Fruit fly (Drosophila melanogaster) whole organism, pupa: Measurements from ENCODE around the gene Polr1H.

Experiments
- CG12605 ChIP-seq: fragments of 200-800 bp; sonication (Bioruptor generic); IDR thresholded peaks from 2 replicates; pipeline ENCODE4 v1.3.6; 2022; ENCODE audit warnings: missing biosample characterization, missing genetic modification characterization
- CG13204 ChIP-seq: fragments of 200-800 bp; sonication (Bioruptor generic); optimal IDR thresholded peaks from 2 replicates; lab custom pipeline; 2018; ENCODE audit warnings: missing biosample characterization, mild to moderate bottlenecking, missing genetic modification characterization, moderate library complexity
- CG14655 ChIP-seq: fragments of 200-800 bp; sonication (Bioruptor generic); optimal IDR thresholded peaks from 3 replicates; lab custom pipeline; 2017; ENCODE audit warnings: mild to moderate bottlenecking, missing biosample characterization, missing genetic modification reagents, missing genetic modification characterization
- CG17806 ChIP-seq: fragments of 200-800 bp; sonication (Bioruptor generic); optimal IDR thresholded peaks from 2 replicates; lab custom pipeline; 2018; ENCODE audit warnings: missing biosample characterization, mild to moderate bottlenecking, missing genetic modification characterization, moderate library complexity
- CG34367 ChIP-seq: fragments of 200-800 bp; sonication (Bioruptor generic); optimal IDR thresholded peaks from 2 replicates; lab custom pipeline; 2018; ENCODE audit warnings: missing biosample characterization, mild to moderate bottlenecking, missing genetic modification characterization
- CG9948 ChIP-seq: fragments of 200-800 bp; sonication (Bioruptor generic); optimal IDR thresholded peaks from 2 replicates; lab custom pipeline; 2018; ENCODE audit warnings: missing biosample characterization, mild to moderate bottlenecking, missing genetic modification characterization, moderate library complexity
- D1 ChIP-seq: fragments of 200-800 bp; sonication (Bioruptor generic); optimal IDR thresholded peaks from 2 replicates; lab custom pipeline; 2018; ENCODE audit warnings: missing biosample characterization, mild to moderate bottlenecking, missing genetic modification characterization, moderate library complexity
- Pif1A ChIP-seq: fragments of 200-800 bp; sonication (Bioruptor generic); optimal IDR thresholded peaks from 3 replicates; lab custom pipeline; 2016; ENCODE audit warnings: missing biosample characterization, missing genetic modification characterization
- Snoo ChIP-seq: fragments of 200-800 bp; sonication (Bioruptor generic); optimal IDR thresholded peaks from 3 replicates; lab custom pipeline; 2017; ENCODE audit warnings: missing biosample characterization, mild to moderate bottlenecking, missing genetic modification characterization, inconsistent platforms
- fd96Ca ChIP-seq: fragments of 200-800 bp; sonication (Bioruptor generic); IDR thresholded peaks from 3 replicates; pipeline ENCODE4 v1.3.6; 2022; ENCODE audit warnings: missing biosample characterization, missing genetic modification characterization

DNA sequence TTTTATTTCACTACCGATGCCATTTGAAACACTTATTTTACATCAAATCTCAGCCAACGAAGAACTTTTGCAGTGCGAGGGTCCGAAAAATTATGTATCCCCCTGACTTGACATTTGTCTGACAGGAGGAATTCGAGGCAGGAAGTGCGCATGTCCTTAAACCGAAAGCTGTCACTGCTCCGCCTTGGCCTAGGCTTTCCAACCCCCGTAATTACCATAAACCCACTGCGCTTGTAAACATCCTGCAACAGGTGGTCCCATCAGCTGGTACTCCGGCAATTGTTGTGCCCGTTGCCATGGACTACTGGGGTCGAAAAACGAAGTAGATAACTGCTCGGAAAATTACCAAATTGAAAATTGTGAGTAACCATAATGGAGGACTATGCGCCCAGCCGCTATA lies 1.9 kb downstream of the Polr1H start, which contains the start of the genes GABA-B-R2 and CG6800:
- TF ChIP-seq CG17806 (tag; lab: Kevin White, UChicago) (no peak), CG12605 (GFP tag; lab: Robert Waterston, UW) (peak; percentile 84), CG9948 (no peak), fd96Ca (no peak), Snoo (tag; lab: Kevin White, UChicago) (no peak), CG13204 (GFP tag; lab: Kevin White, UChicago) (no peak), Pif1A (GFP tag; lab: Kevin White, UChicago) (no peak), D1 (tag; lab: Kevin White, UChicago) (no peak), CG34367 (tag; lab: Kevin White, UChicago) (no peak), CG14655 (GFP tag; lab: Kevin White, UChicago) (no peak)
